Worm (Caenorhabditis elegans) whole organism, late embryonic: ENCODE measurements around the gene F23D12.2.

ENCODE experiments used
- C08G9.2 ChIP-seq: sonication (generic microtip); optimal IDR thresholded peaks from 2 replicates; lab custom pipeline; 2016; ENCODE audit warnings: mild to moderate bottlenecking, missing genetic modification characterization, moderate library complexity, missing compliant biosample characterization
- ahr-1 ChIP-seq: sonication (generic microtip); optimal IDR thresholded peaks from 2 replicates; lab custom pipeline; 2016; ENCODE audit warnings: missing genetic modification characterization, missing compliant biosample characterization
- ama-1 ChIP-seq: fragments of 150-350 bp; optimal IDR thresholded peaks from 2 replicates; lab custom pipeline; 2014
- ets-4 ChIP-seq: sonication (generic microtip); optimal IDR thresholded peaks from 2 replicates; lab custom pipeline; 2016; ENCODE audit warnings: missing genetic modification characterization, missing compliant biosample characterization
- fkh-10 ChIP-seq: fragments of 150-350 bp; optimal IDR thresholded peaks from 2 replicates; lab custom pipeline; 2014; ENCODE audit warnings: missing biosample characterization, missing genetic modification reagents, missing genetic modification characterization
- pag-3 ChIP-seq: sonication (generic microtip); optimal IDR thresholded peaks from 2 replicates; lab custom pipeline; 2016; ENCODE audit warnings: missing compliant biosample characterization, missing genetic modification characterization, borderline replicate concordance
- pax-1 ChIP-seq: fragments of 150-350 bp; optimal IDR thresholded peaks from 2 replicates; lab custom pipeline; 2014; ENCODE audit warnings: missing biosample characterization, missing genetic modification characterization
- pha-2 ChIP-seq: sonication (generic microtip); optimal IDR thresholded peaks from 2 replicates; lab custom pipeline; 2017; ENCODE audit warnings: mild to moderate bottlenecking, missing genetic modification characterization, missing compliant biosample characterization
- pha-4 ChIP-seq: fragments of 150-350 bp; optimal IDR thresholded peaks from 2 replicates; lab custom pipeline; 2018; ENCODE audit warnings: missing biosample characterization, missing genetic modification reagents, missing genetic modification characterization
- rnt-1 ChIP-seq: sonication (generic microtip); optimal IDR thresholded peaks from 2 replicates; lab custom pipeline; 2016; ENCODE audit warnings: missing genetic modification characterization, missing compliant biosample characterization
- tbx-2 ChIP-seq: sonication (generic microtip); optimal IDR thresholded peaks from 2 replicates; lab custom pipeline; 2016; ENCODE audit warnings: missing genetic modification characterization, missing compliant biosample characterization

DNA sequence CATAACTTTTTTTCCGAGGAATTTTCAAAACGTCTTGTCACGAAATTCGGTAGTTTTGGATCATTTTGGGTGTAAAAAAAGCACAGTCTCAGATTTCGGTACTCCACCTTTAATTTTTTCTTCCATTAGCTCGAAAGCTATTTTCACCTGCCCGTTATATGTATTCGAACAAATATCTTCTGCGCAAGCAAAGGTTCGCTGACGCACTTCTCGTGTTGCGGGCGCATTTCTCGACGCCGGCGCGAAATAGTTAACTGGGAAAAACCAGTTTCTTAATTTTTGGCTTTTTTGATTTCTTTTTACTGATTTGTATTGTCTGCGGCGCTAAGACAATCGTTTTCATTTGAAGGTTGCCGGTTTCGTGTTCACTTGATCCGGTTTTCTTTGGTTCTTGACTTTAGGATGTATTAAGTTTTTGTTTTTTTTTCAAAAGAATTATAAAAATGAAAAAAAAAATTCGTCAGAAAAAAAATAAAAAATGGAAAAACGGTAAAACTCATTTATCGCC is 14.3 kb upstream of the F23D12.2 start:
- TF ChIP-seq C08G9.2 (tag; lab: Kevin White, UChicago) (no peak), ets-4 (tag; lab: Kevin White, UChicago) (no peak), fkh-10 (no peak), pax-1 (tag; lab: Kevin White, UChicago) (no peak), pha-4 (tag; lab: Kevin White, UChicago) (no peak), ahr-1 (tag; lab: Kevin White, UChicago) (no peak), rnt-1 (tag; lab: Kevin White, UChicago) (no peak), pag-3 (no peak), pha-2 (tag; lab: Kevin White, UChicago) (no peak), ama-1 (no peak), tbx-2 (tag; lab: Kevin White, UChicago) (no peak)
